Worm (Caenorhabditis elegans): ENCODE results near the gene atx-2.

atx-2 gene

ce11 chrIII:10505182-10505581 is 44.0 kb downstream of the atx-2 start, which contains the start of the genes taf-11.3 and urm-1 (continued):
- TF ChIP-seq ZK337.2 (GFP tag; IDR thresholded peaks at IDR 0.05) (no peak), fos-1 (tag; optimal IDR thresholded peaks at IDR 0.05) (no peak), F10B5.3 (tag; optimal IDR thresholded peaks at IDR 0.05) (no peak), F49E8.2 (tag; optimal IDR thresholded peaks at IDR 0.05; ENCODE audit: borderline replicate concordance) (no peak), ceh-44 (GFP tag; IDR thresholded peaks at IDR 0.05) (no peak), rbr-2 (tag; optimal IDR thresholded peaks at IDR 0.05) (peak; percentile 32), nhr-102 (tag; optimal IDR thresholded peaks at IDR 0.05) (peak; percentile 10), dve-1 (tag; optimal IDR thresholded peaks at IDR 0.05; ENCODE audit: insufficient read depth) (peak; percentile 82), mes-2 (tag; optimal IDR thresholded peaks at IDR 0.05; ENCODE audit: poor library complexity, severe bottlenecking) (peak; percentile 94), arid-1 (GFP tag; conservative IDR thresholded peaks at IDR 0.05) (0 out of 2 replicates have a peak, but pooled peaks have one; percentile 30), lin-29 (GFP tag; IDR thresholded peaks at IDR 0.05) (no peak), cey-2 (tag; optimal IDR thresholded peaks at IDR 0.05; ENCODE audit: borderline replicate concordance, insufficient read depth) (no peak), daf-16 (GFP tag; optimal IDR thresholded peaks at IDR 0.05) (no peak), daf-16 (tag; optimal IDR thresholded peaks at IDR 0.05) (peak; percentile 40), lin-15B (tag; optimal IDR thresholded peaks at IDR 0.05) (peak; percentile 37), zfp-2 (tag; optimal IDR thresholded peaks at IDR 0.05) (no peak), duxl-1 (tag; optimal IDR thresholded peaks at IDR 0.05; ENCODE audit: poor library complexity) (no peak), nhr-41 (GFP tag; IDR thresholded peaks at IDR 0.05) (no peak), aha-1 (tag) (peak; percentile 50), madf-9 (GFP tag; conservative IDR thresholded peaks at IDR 0.05) (no peak), dpl-1 (GFP tag; optimal IDR thresholded peaks at IDR 0.05) (peak; percentile 83), nhr-25 (tag; optimal IDR thresholded peaks at IDR 0.05; ENCODE audit: borderline replicate concordance, insufficient read depth) (no peak)

ce11 chrIII:10505943-10506698 is 44.9 kb downstream of the atx-2 start:
- TF ChIP-seq egl-43 (GFP tag; IDR thresholded peaks at IDR 0.05) (peak; percentile 20; the same call in 1 of the 2 replicates), ceh-82 (tag; optimal IDR thresholded peaks at IDR 0.05) (no peak), ztf-11 (tag; optimal IDR thresholded peaks at IDR 0.05) (no peak), Y75B8A.6 (GFP tag; IDR thresholded peaks at IDR 0.05) (no peak), hlh-30 (tag; optimal IDR thresholded peaks at IDR 0.05; ENCODE audit: insufficient read depth) (no peak), fkh-10 (GFP tag; optimal IDR thresholded peaks at IDR 0.05) (no peak), unc-62 (GFP tag; optimal IDR thresholded peaks at IDR 0.05 in 1 of 2) (no peak), unc-62 (tag; optimal IDR thresholded peaks at IDR 0.05) (no peak), hmg-1.1 (GFP tag; IDR thresholded peaks at IDR 0.05) (no peak), daf-12 (tag; optimal IDR thresholded peaks at IDR 0.05) (no peak), mes-2 (tag; optimal IDR thresholded peaks at IDR 0.05; ENCODE audit: poor library complexity, severe bottlenecking) (peak; percentile 13), set-16 (GFP tag; IDR thresholded peaks at IDR 0.05) (peak; percentile 33; the same call in 1 of the 2 replicates), R02D3.7 (tag; optimal IDR thresholded peaks at IDR 0.05) (no peak), zag-1 (tag; optimal IDR thresholded peaks at IDR 0.05) (no peak), lin-38 (GFP tag; IDR thresholded peaks at IDR 0.05) (peak; percentile 79), ces-1 (GFP tag; optimal IDR thresholded peaks at IDR 0.05) (no peak), madf-5 (GFP tag; IDR thresholded peaks at IDR 0.05) (no peak), ama-1 (optimal IDR thresholded peaks at IDR 0.05) (peak; percentile 56), ctbp-1 (GFP tag; IDR thresholded peaks at IDR 0.05) (0 out of 2 replicates have a peak, but pooled peaks have one; percentile 28), cey-2 (tag; optimal IDR thresholded peaks at IDR 0.05; ENCODE audit: borderline replicate concordance, insufficient read depth) (no peak), daf-19 (GFP tag; conservative IDR thresholded peaks at IDR 0.05) (0 out of 2 replicates have a peak, but pooled peaks have one; percentile 7), snpc-1.2 (GFP tag; IDR thresholded peaks at IDR 0.05) (peak; percentile 57), F37D6.2 (tag; optimal IDR thresholded peaks at IDR 0.05) (no peak), F49E8.2 (tag; optimal IDR thresholded peaks at IDR 0.05; ENCODE audit: borderline replicate concordance) (peak; percentile 54), arid-1 (GFP tag; conservative IDR thresholded peaks at IDR 0.05) (0 out of 2 replicates have a peak, but pooled peaks have one; percentile 28), unc-130 (GFP tag; optimal IDR thresholded peaks at IDR 0.05) (peak; percentile 83), zip-2 (tag; optimal IDR thresholded peaks at IDR 0.05) (no peak), gei-8 (GFP tag; optimal IDR thresholded peaks at IDR 0.05) (peak; percentile 26), hlh-11 (tag; optimal IDR thresholded peaks at IDR 0.05) (no peak), lim-7 (GFP tag; IDR thresholded peaks at IDR 0.05) (no peak)
